Fruit fly (Drosophila melanogaster) whole organism, embryonic: ENCODE results near the gene Eo.
A peak's percentile ranks its signal among the peaks of the same experiment; 100 is the strongest.

ENCODE experiments used
- Atf-2 ChIP-seq: fragments of 200-800 bp; sonication (Bioruptor generic); optimal IDR thresholded peaks from 2 replicates; lab custom pipeline; 2016; ENCODE audit warnings: missing biosample characterization, missing genetic modification characterization
- B-H2 ChIP-seq: fragments of 200-800 bp; sonication (Bioruptor generic); optimal IDR thresholded peaks from 2 replicates; lab custom pipeline; 2018; ENCODE audit warnings: missing biosample characterization, mild to moderate bottlenecking, missing genetic modification characterization
- CG10431 ChIP-seq: fragments of 200-800 bp; sonication (Bioruptor generic); optimal IDR thresholded peaks from 3 replicates; lab custom pipeline; 2018; ENCODE audit warnings: missing biosample characterization, mild to moderate bottlenecking, missing genetic modification characterization
- CG10979 ChIP-seq: fragments of 200-800 bp; sonication (Bioruptor generic); optimal IDR thresholded peaks from 2 replicates; lab custom pipeline; 2018; ENCODE audit warnings: missing biosample characterization, mild to moderate bottlenecking, missing genetic modification characterization, moderate library complexity
- CG11398 ChIP-seq: fragments of 200-800 bp; sonication (Bioruptor generic); optimal IDR thresholded peaks from 2 replicates; lab custom pipeline; 2016; ENCODE audit warnings: missing biosample characterization, missing genetic modification characterization
- CG12104 ChIP-seq: fragments of 200-800 bp; sonication (Bioruptor generic); optimal IDR thresholded peaks from 3 replicates; lab custom pipeline; 2016; ENCODE audit warnings: missing biosample characterization, missing genetic modification characterization
- CG13287 ChIP-seq: fragments of 200-800 bp; sonication (Bioruptor generic); IDR thresholded peaks from 2 replicates; pipeline ENCODE4 v1.3.6; 2022; ENCODE audit warnings: missing biosample characterization, missing genetic modification characterization; ENCODE audit not compliant: partially characterized antibody
- CG13894 ChIP-seq: fragments of 200-800 bp; sonication (Bioruptor generic); optimal IDR thresholded peaks from 3 replicates; lab custom pipeline; 2018; ENCODE audit warnings: missing biosample characterization, mild to moderate bottlenecking, missing genetic modification characterization, moderate library complexity
- CG15696 ChIP-seq: fragments of 200-800 bp; sonication (Bioruptor generic); optimal IDR thresholded peaks from 2 replicates; lab custom pipeline; 2019; ENCODE audit warnings: missing biosample characterization, mild to moderate bottlenecking, missing genetic modification characterization, moderate library complexity
- CG17359 ChIP-seq: fragments of 200-800 bp; sonication (Bioruptor generic); optimal IDR thresholded peaks from 3 replicates; lab custom pipeline; 2018; ENCODE audit warnings: missing biosample characterization, mild to moderate bottlenecking, missing genetic modification characterization, moderate library complexity
- CG18262 ChIP-seq: fragments of 200-800 bp; optimal IDR thresholded peaks from 3 replicates; lab custom pipeline; 2019; ENCODE audit warnings: missing biosample characterization, mild to moderate bottlenecking, missing genetic modification characterization, moderate library complexity
- CG18476 ChIP-seq: fragments of 200-800 bp; sonication (Bioruptor generic); optimal IDR thresholded peaks from 2 replicates; lab custom pipeline; 2016; ENCODE audit warnings: missing biosample characterization, mild to moderate bottlenecking, missing genetic modification characterization
- CG30403 ChIP-seq: fragments of 200-800 bp; sonication (Bioruptor generic); optimal IDR thresholded peaks from 3 replicates; lab custom pipeline; 2016; ENCODE audit warnings: missing biosample characterization, missing genetic modification characterization
- CG32532 ChIP-seq: fragments of 200-800 bp; sonication (Bioruptor generic); IDR thresholded peaks from 2 replicates; pipeline ENCODE4 v1.3.6; 2022; ENCODE audit warnings: missing biosample characterization, missing genetic modification characterization
- CG3847 ChIP-seq: fragments of 200-800 bp; sonication (Bioruptor generic); IDR thresholded peaks from 2 replicates; pipeline ENCODE4 v1.3.6; 2022; ENCODE audit warnings: missing biosample characterization, missing genetic modification characterization
- CG4404 ChIP-seq: fragments of 200-800 bp; sonication (Bioruptor generic); IDR thresholded peaks from 2 replicates; pipeline ENCODE4 v1.3.6; 2022; ENCODE audit warnings: missing biosample characterization, missing genetic modification characterization
- CG4424 ChIP-seq: fragments of 200-800 bp; sonication (Bioruptor generic); optimal IDR thresholded peaks from 3 replicates; lab custom pipeline; 2016; ENCODE audit warnings: missing biosample characterization, missing genetic modification characterization
- CG8290 ChIP-seq, 3 experiments: fragments of 200-800 bp; sonication (Bioruptor generic); optimal IDR thresholded peaks; 2 replicates each; lab custom pipeline; 2016 to 2019; ENCODE audit warnings: missing biosample characterization in 3 of 3, missing genetic modification characterization in 3 of 3, mild to moderate bottlenecking in 2 of 3, moderate library complexity in 1 of 3
- Dbx ChIP-seq: fragments of 200-800 bp; sonication (Bioruptor generic); IDR thresholded peaks from 3 replicates; pipeline ENCODE4 v1.3.6; 2022; ENCODE audit warnings: missing biosample characterization, missing genetic modification characterization
- Elba2 ChIP-seq: fragments of 200-800 bp; sonication (Bioruptor generic); optimal IDR thresholded peaks from 3 replicates; lab custom pipeline; 2016; ENCODE audit warnings: missing biosample characterization, missing genetic modification characterization
- HLH4C ChIP-seq: fragments of 200-800 bp; sonication (Bioruptor generic); IDR thresholded peaks from 3 replicates; pipeline ENCODE4 v1.3.6; 2022; ENCODE audit warnings: missing biosample characterization, missing genetic modification characterization; ENCODE audit not compliant: partially characterized antibody
- Kr ChIP-seq: fragments of 200-800 bp; sonication (Bioruptor generic); optimal IDR thresholded peaks from 2 replicates; lab custom pipeline; 2017; ENCODE audit warnings: missing biosample characterization, mild to moderate bottlenecking, missing genetic modification characterization
- MBD-R2 ChIP-seq: fragments of 200-800 bp; sonication (Bioruptor generic); IDR thresholded peaks from 2 replicates; pipeline ENCODE4 v1.3.6; 2022; ENCODE audit warnings: missing biosample characterization, missing genetic modification characterization
- Med ChIP-seq: fragments of 200-800 bp; sonication (Bioruptor generic); peaks from one replicate; lab custom pipeline; 2016; ENCODE audit warnings: missing biosample characterization, missing genetic modification characterization, mild to moderate bottlenecking, inconsistent platforms, moderate library complexity
- PHDP ChIP-seq: fragments of 200-800 bp; sonication (Bioruptor generic); optimal IDR thresholded peaks from 3 replicates; lab custom pipeline; 2018; ENCODE audit warnings: missing biosample characterization, mild to moderate bottlenecking, missing genetic modification characterization, moderate library complexity
- Rfx ChIP-seq: fragments of 200-800 bp; sonication (Bioruptor generic); IDR thresholded peaks from 2 replicates; pipeline ENCODE4 v1.3.6; 2022; ENCODE audit warnings: missing biosample characterization, missing genetic modification characterization
- Six4 ChIP-seq: fragments of 200-800 bp; sonication (Bioruptor generic); optimal IDR thresholded peaks from 2 replicates; lab custom pipeline; 2016; ENCODE audit warnings: missing biosample characterization, missing genetic modification characterization
- Ssrp ChIP-seq: fragments of 200-800 bp; sonication (Bioruptor generic); optimal IDR thresholded peaks from 2 replicates; lab custom pipeline; 2018; ENCODE audit warnings: missing biosample characterization, mild to moderate bottlenecking, missing genetic modification characterization, moderate library complexity
- Trl ChIP-seq, 3 experiments: fragments of >200 bp in 2 of 3; fragments of 200-800 bp in 1 of 3; sonication (Bioruptor generic) in 1 of 3; optimal IDR thresholded peaks; 2 replicates in 1 of 3; 3 replicates in 2 of 3; lab custom pipeline; 2016 to 2017; ENCODE audit warnings: missing biosample characterization in 1 of 3, missing genetic modification characterization in 1 of 3
- al ChIP-seq: fragments of 200-800 bp; sonication (Bioruptor generic); IDR thresholded peaks from 2 replicates; pipeline ENCODE4 v1.3.6; 2022; ENCODE audit warnings: missing biosample characterization, missing genetic modification characterization
- az2 ChIP-seq: fragments of 200-800 bp; sonication (Bioruptor generic); optimal IDR thresholded peaks from 3 replicates; lab custom pipeline; 2016; ENCODE audit warnings: missing biosample characterization, missing genetic modification characterization
- bigmax ChIP-seq: fragments of 200-800 bp; sonication (Bioruptor generic); optimal IDR thresholded peaks from 2 replicates; lab custom pipeline; 2018; ENCODE audit warnings: missing biosample characterization, mild to moderate bottlenecking, missing genetic modification characterization
- chn ChIP-seq: fragments of 200-800 bp; sonication (Bioruptor generic); optimal IDR thresholded peaks from 2 replicates; lab custom pipeline; 2016; ENCODE audit warnings: missing biosample characterization, missing genetic modification characterization
- emc ChIP-seq: fragments of 200-800 bp; sonication (Bioruptor generic); optimal IDR thresholded peaks from 2 replicates; lab custom pipeline; 2016; ENCODE audit warnings: missing biosample characterization, missing genetic modification characterization
- insv ChIP-seq, 2 experiments: fragments of 200-800 bp; sonication (Bioruptor generic); optimal IDR thresholded peaks; 3 replicates each; lab custom pipeline; 2016 to 2018; ENCODE audit warnings: missing biosample characterization in 2 of 2, missing genetic modification characterization in 2 of 2
- jigr1 ChIP-seq: fragments of 200-800 bp; sonication (Bioruptor generic); IDR thresholded peaks from 3 replicates; pipeline ENCODE4 v1.3.6; 2022; ENCODE audit warnings: missing biosample characterization, missing genetic modification characterization
- jing ChIP-seq: fragments of 200-800 bp; sonication (Bioruptor generic); optimal IDR thresholded peaks from 2 replicates; lab custom pipeline; 2018; ENCODE audit warnings: missing biosample characterization, mild to moderate bottlenecking, missing genetic modification characterization
- kay ChIP-seq: fragments of 200-800 bp; sonication (Bioruptor generic); optimal IDR thresholded peaks from 2 replicates; lab custom pipeline; 2016; ENCODE audit warnings: missing biosample characterization, missing genetic modification characterization
- lmd ChIP-seq: fragments of 200-800 bp; sonication (Bioruptor generic); IDR thresholded peaks from 2 replicates; pipeline ENCODE4 v1.3.6; 2022; ENCODE audit warnings: missing biosample characterization, missing genetic modification characterization
- nmo ChIP-seq: fragments of 200-800 bp; sonication (Bioruptor generic); optimal IDR thresholded peaks from 2 replicates; lab custom pipeline; 2018; ENCODE audit warnings: missing biosample characterization, mild to moderate bottlenecking, missing genetic modification characterization, moderate library complexity
- p53 ChIP-seq: fragments of 200-800 bp; sonication (Bioruptor generic); optimal IDR thresholded peaks from 2 replicates; lab custom pipeline; 2016; ENCODE audit warnings: missing biosample characterization, missing genetic modification characterization
- phol ChIP-seq: fragments of 200-800 bp; sonication (Bioruptor generic); optimal IDR thresholded peaks from 3 replicates; lab custom pipeline; 2018; ENCODE audit warnings: missing biosample characterization, mild to moderate bottlenecking, missing genetic modification characterization, moderate library complexity
- pita ChIP-seq: fragments of 200-800 bp; sonication (Bioruptor generic); optimal IDR thresholded peaks from 2 replicates; lab custom pipeline; 2017; ENCODE audit warnings: missing biosample characterization, mild to moderate bottlenecking, missing genetic modification characterization
- sens ChIP-seq: fragments of 200-800 bp; sonication (Bioruptor generic); peaks from one replicate; lab custom pipeline; 2016; ENCODE audit warnings: missing biosample characterization, missing genetic modification characterization
- seq ChIP-seq: fragments of 200-800 bp; sonication (Bioruptor generic); IDR thresholded peaks from 2 replicates; pipeline ENCODE4 v1.3.6; 2022; ENCODE audit warnings: missing biosample characterization, missing genetic modification characterization
- slbo ChIP-seq: fragments of 200-800 bp; sonication (Bioruptor generic); IDR thresholded peaks from 2 replicates; pipeline ENCODE4 v1.3.6; 2022; ENCODE audit warnings: missing biosample characterization, missing genetic modification characterization
- vvl ChIP-seq: fragments of 200-800 bp; sonication (Bioruptor generic); IDR thresholded peaks from 2 replicates; pipeline ENCODE4 v1.3.6; 2022; ENCODE audit warnings: missing biosample characterization, missing genetic modification characterization

Eo gene

dm6 chrX:14955050-14955783 is 36.6 kb upstream of the Eo start, which contains the start of the genes CG9030 and eag (continued):
- TF ChIP-seq HLH4C = peak; percentile 88
- 0 out of 3 replicates have a peak, but pooled peaks have one; percentile 16 for TF ChIP-seq Dbx
- no peak for TF ChIP-seq CG17359 (tag; lab: Kevin White, UChicago)
- TF ChIP-seq al = 0 out of 2 replicates have a peak, but pooled peaks have one; percentile 6
- no peak for TF ChIP-seq Six4 (GFP tag; lab: Kevin White, UChicago)
- no peak for TF ChIP-seq CG4404 (GFP tag; lab: Robert Waterston, UW)

dm6 chrX:14953896-14954295 is 35.3 kb upstream of the Eo start:
- TF ChIP-seq phol (tag; lab: Kevin White, UChicago) (peak; percentile 13), CG4424 (peak; percentile 9), slbo (GFP tag; lab: Robert Waterston, UW) (peak; percentile 47; the same call in 1 of the 2 replicates), Ssrp (peak; percentile 7), CG32532 (peak; percentile 73; the same call in 1 of the 2 replicates), MBD-R2 (no peak), jigr1 (GFP tag; lab: Robert Waterston, UW) (peak; percentile 30; the same call in 1 of the 3 replicates), CG15696 (tag; lab: Kevin White, UChicago) (peak; percentile 47), vvl (GFP tag; lab: Robert Waterston, UW) (peak; percentile 41; the same call in 1 of the 2 replicates), Rfx (GFP tag; lab: Robert Waterston, UW) (peak; percentile 66), CG11398 (GFP tag; lab: Kevin White, UChicago) (no peak), CG8290 (GFP tag; optimal IDR thresholded peaks at IDR 0.05; lab: Kevin White, UChicago) (peak; percentile 36), CG8290 (tag; optimal IDR thresholded peaks at IDR 0.05; lab: Kevin White, UChicago) (peak; percentile 22 to 38), PHDP (tag; lab: Kevin White, UChicago) (peak; percentile 21), CG13287 (GFP tag; lab: Robert Waterston, UW) (peak; percentile 9; the same call in 1 of the 2 replicates), lmd (GFP tag; lab: Robert Waterston, UW) (peak; percentile 19; the same call in 1 of the 2 replicates), Kr (GFP tag; lab: Kevin White, UChicago) (no peak), CG3847 (GFP tag; lab: Robert Waterston, UW) (peak; percentile 40; the same call in 1 of the 2 replicates), kay (GFP tag; lab: Kevin White, UChicago) (no peak), CG10431 (GFP tag; lab: Kevin White, UChicago) (no peak), CG10979 (tag; lab: Kevin White, UChicago) (peak; percentile 6), B-H2 (GFP tag; lab: Kevin White, UChicago) (peak; percentile 11), sens (GFP tag; lab: Kevin White, UChicago) (peak; percentile 13), insv (GFP tag; optimal IDR thresholded peaks at IDR 0.05; lab: Kevin White, UChicago) (peak in 1 of 2 experiments; percentile 6), p53 (GFP tag; lab: Kevin White, UChicago) (no peak), pita (GFP tag; lab: Kevin White, UChicago) (peak; percentile 40), nmo (GFP tag; lab: Kevin White, UChicago) (peak; percentile 37), CG18262 (tag; lab: Kevin White, UChicago) (peak; percentile 20), bigmax (no peak), Med (GFP tag; lab: Kevin White, UChicago) (peak; percentile 63), chn (GFP tag; lab: Kevin White, UChicago) (no peak), CG18476 (GFP tag; lab: Kevin White, UChicago) (no peak), Elba2 (no peak), Dbx (0 out of 3 replicates have a peak, but pooled peaks have one; percentile 21), Atf-2 (GFP tag; lab: Kevin White, UChicago) (no peak), CG30403 (peak; percentile 10), seq (GFP tag; lab: Robert Waterston, UW) (no peak), emc (GFP tag; lab: Kevin White, UChicago) (no peak), CG13894 (tag; lab: Kevin White, UChicago) (peak; percentile 8), az2 (GFP tag; lab: Kevin White, UChicago) (peak; percentile 31), jing (GFP tag; lab: Kevin White, UChicago) (no peak), Trl (optimal IDR thresholded peaks at IDR 0.05; lab: Kevin White, UChicago) (no peak), Trl (GFP tag; optimal IDR thresholded peaks at IDR 0.05; lab: Kevin White, UChicago) (no peak), CG12104 (GFP tag; lab: Kevin White, UChicago) (no peak)
